Fruit fly (Drosophila melanogaster) whole organism, wandering third instar larva: Measurements from ENCODE around the gene Kdm3.

Experiments
- OdsH ChIP-seq: fragments of 200-800 bp; sonication (Bioruptor generic); optimal IDR thresholded peaks from 2 replicates; lab custom pipeline; 2016; ENCODE audit warnings: missing biosample characterization, mild to moderate bottlenecking, missing genetic modification characterization
- Sp1 ChIP-seq: fragments of 200-800 bp; sonication (Bioruptor generic); optimal IDR thresholded peaks from 3 replicates; lab custom pipeline; 2019; ENCODE audit warnings: missing biosample characterization, mild to moderate bottlenecking, missing genetic modification characterization, moderate library complexity

- TF ChIP-seq Sp1 (GFP tag; lab: Kevin White, UChicago) = peak; percentile 8
- TF ChIP-seq OdsH (GFP tag; lab: Kevin White, UChicago) = peak; percentile 9
Measured at dm6 chr3R:9504355-9504754, 11.5 kb upstream of the Kdm3 start, which contains the start of gene CG8149.
